Fruit fly (Drosophila melanogaster) Kc167 (cell line): ENCODE results near the gene TwdlO.

Experiments used
- Myc ChIP-seq: fragments of >200 bp; optimal IDR thresholded peaks from 2 replicates; lab custom pipeline; 2017; ENCODE audit warnings: missing external identifiers
- Sin3A ChIP-seq: fragments of >200 bp; optimal IDR thresholded peaks from 2 replicates; lab custom pipeline; 2018; ENCODE audit warnings: missing external identifiers
- h ChIP-seq: fragments of >200 bp; optimal IDR thresholded peaks from 3 replicates; lab custom pipeline; 2018; ENCODE audit warnings: missing external identifiers
- insv ChIP-seq: fragments of >200 bp; optimal IDR thresholded peaks from 3 replicates; lab custom pipeline; 2018; ENCODE audit warnings: missing external identifiers
- psq ChIP-seq: fragments of >200 bp; optimal IDR thresholded peaks from 2 replicates; lab custom pipeline; 2017; ENCODE audit warnings: missing external identifiers
- ttk ChIP-seq: sonication (Bioruptor generic); optimal IDR thresholded peaks from 2 replicates; lab custom pipeline; 2017; ENCODE audit warnings: missing external identifiers

TwdlO gene

dm6 chr3R:26626638-26627037, at the start of gene TwdlO:
Gene TwdlO, minus strand, starts transcription at chr3R:26626738.
- TF ChIP-seq Sin3A (lab: Kevin White, UChicago) = no peak
- TF ChIP-seq insv (lab: Kevin White, UChicago) = no peak
- TF ChIP-seq ttk (lab: Kevin White, UChicago) = no peak
- no peak for TF ChIP-seq psq
- TF ChIP-seq Myc = no peak
- no peak for TF ChIP-seq h (lab: Kevin White, UChicago)

- TF ChIP-seq insv (lab: Kevin White, UChicago) (no peak), Sin3A (lab: Kevin White, UChicago) (no peak), h (lab: Kevin White, UChicago) (no peak), psq (no peak)
These were observed 45.1 kb upstream of the TwdlO start for dm6 chr3R:26671525-26672132.

dm6 chr3R:26670277-26670676, 43.7 kb upstream of the TwdlO start:
- TF ChIP-seq Myc = no peak
- no peak for TF ChIP-seq psq
- no peak for TF ChIP-seq h (lab: Kevin White, UChicago)
- no peak for TF ChIP-seq Sin3A (lab: Kevin White, UChicago)
- TF ChIP-seq insv (lab: Kevin White, UChicago) = no peak
- TF ChIP-seq ttk (lab: Kevin White, UChicago) = no peak

- no peak for TF ChIP-seq Sin3A (lab: Kevin White, UChicago)
- TF ChIP-seq ttk (lab: Kevin White, UChicago) = no peak
- TF ChIP-seq Myc = no peak
- TF ChIP-seq h (lab: Kevin White, UChicago) = no peak
- no peak for TF ChIP-seq psq
- no peak for TF ChIP-seq insv (lab: Kevin White, UChicago)
These were observed 29.6 kb upstream of the TwdlO start, which contains the start of gene Tb for dm6 chr3R:26656140-26656539. Gene Tb, plus strand, starts transcription at chr3R:26656440.

dm6 chr3R:26655416-26655945, 28.9 kb upstream of the TwdlO start:
- no peak for TF ChIP-seq psq
- TF ChIP-seq h (lab: Kevin White, UChicago) = no peak
- no peak for TF ChIP-seq ttk (lab: Kevin White, UChicago)
- no peak for TF ChIP-seq Myc
- TF ChIP-seq insv (lab: Kevin White, UChicago) = no peak
- no peak for TF ChIP-seq Sin3A (lab: Kevin White, UChicago)

- no peak for TF ChIP-seq ttk (lab: Kevin White, UChicago)
- no peak for TF ChIP-seq psq
- no peak for TF ChIP-seq insv (lab: Kevin White, UChicago)
- TF ChIP-seq h (lab: Kevin White, UChicago) = no peak
These were observed 28.1 kb upstream of the TwdlO start for dm6 chr3R:26654594-26654993.

- no peak for TF ChIP-seq Myc
- TF ChIP-seq ttk (lab: Kevin White, UChicago) = no peak
- TF ChIP-seq insv (lab: Kevin White, UChicago) = no peak
- TF ChIP-seq psq = no peak
- TF ChIP-seq h (lab: Kevin White, UChicago) = no peak
- no peak for TF ChIP-seq Sin3A (lab: Kevin White, UChicago)
These were observed 13.1 kb upstream of the TwdlO start, which contains the start of gene TwdlD for dm6 chr3R:26639503-26640075. Gene TwdlD, plus strand, starts transcription at chr3R:26640025.

- no peak for TF ChIP-seq insv (lab: Kevin White, UChicago)
- TF ChIP-seq ttk (lab: Kevin White, UChicago) = no peak
- TF ChIP-seq psq = no peak
- TF ChIP-seq h (lab: Kevin White, UChicago) = no peak
- TF ChIP-seq Sin3A (lab: Kevin White, UChicago) = no peak
These were observed 9.8 kb upstream of the TwdlO start, which contains the start of gene TwdlS for dm6 chr3R:26636388-26636787. Gene TwdlS, plus strand, starts transcription at chr3R:26636688.

dm6 chr3R:26634585-26634984, 8.0 kb upstream of the TwdlO start, which contains the start of gene TwdlR:
Gene TwdlR, plus strand, starts transcription at chr3R:26634885.
- TF ChIP-seq Sin3A (lab: Kevin White, UChicago) = no peak
- no peak for TF ChIP-seq ttk (lab: Kevin White, UChicago)
- TF ChIP-seq insv (lab: Kevin White, UChicago) = no peak
- TF ChIP-seq Myc = no peak
- no peak for TF ChIP-seq psq
- TF ChIP-seq h (lab: Kevin White, UChicago) = no peak

dm6 chr3R:26633432-26633831, 6.9 kb upstream of the TwdlO start, which contains the start of gene TwdlH:
Gene TwdlH, plus strand, starts transcription at chr3R:26633732.
- no peak for TF ChIP-seq insv (lab: Kevin White, UChicago)
- TF ChIP-seq psq = no peak
- no peak for TF ChIP-seq Myc
- TF ChIP-seq h (lab: Kevin White, UChicago) = no peak
- TF ChIP-seq Sin3A (lab: Kevin White, UChicago) = no peak
- TF ChIP-seq ttk (lab: Kevin White, UChicago) = no peak

- TF ChIP-seq Myc (no peak), insv (lab: Kevin White, UChicago) (no peak), h (lab: Kevin White, UChicago) (no peak), ttk (lab: Kevin White, UChicago) (no peak), Sin3A (lab: Kevin White, UChicago) (no peak), psq (no peak)
These were observed 6.5 kb upstream of the TwdlO start for dm6 chr3R:26633010-26633409.

dm6 chr3R:26631334-26631919, 4.9 kb upstream of the TwdlO start, which contains the start of gene TwdlN:
Gene TwdlN, plus strand, starts transcription at chr3R:26631869.
- no peak for TF ChIP-seq ttk (lab: Kevin White, UChicago)
- TF ChIP-seq psq = no peak
- TF ChIP-seq insv (lab: Kevin White, UChicago) = no peak
- no peak for TF ChIP-seq h (lab: Kevin White, UChicago)
- no peak for TF ChIP-seq Sin3A (lab: Kevin White, UChicago)
- TF ChIP-seq Myc = no peak
